Worm (Caenorhabditis elegans) whole organism, L4 larva: ENCODE data around the gene clec-169.

ENCODE experiments used
- T26A8.4 ChIP-seq: fragments of 200-800 bp; sonication (Bioruptor generic); IDR thresholded peaks from 2 replicates; pipeline ENCODE4 v1.3.6; 2022; ENCODE audit warnings: missing genetic modification characterization, missing compliant biosample characterization
- Y48G9A.11 ChIP-seq: fragments of 200-800 bp; sonication (Bioruptor generic); IDR thresholded peaks from 2 replicates; pipeline ENCODE4 v1.3.6; 2022; ENCODE audit warnings: missing genetic modification reagents, missing genetic modification characterization, missing compliant biosample characterization
- ZK546.5 ChIP-seq, 2 experiments: sonication (generic microtip); optimal IDR thresholded peaks; 2 replicates each; lab custom pipeline; 2017; ENCODE audit warnings: missing biosample characterization in 2 of 2, missing genetic modification characterization in 2 of 2
- aha-1 ChIP-seq: fragments of 150-350 bp; peaks from one replicate; lab custom pipeline; 2014; ENCODE audit warnings: missing biosample characterization, missing genetic modification characterization
- aly-2 ChIP-seq: sonication (generic microtip); optimal IDR thresholded peaks from 2 replicates; lab custom pipeline; 2018; ENCODE audit warnings: missing biosample characterization, missing genetic modification characterization
- arid-1 ChIP-seq: fragments of 200-800 bp; sonication (Bioruptor generic); conservative IDR thresholded peaks from 2 replicates; pipeline ENCODE4 v1.3.6; 2022; ENCODE audit warnings: missing genetic modification reagents, missing genetic modification characterization, missing compliant biosample characterization
- ceh-32 ChIP-seq: sonication (generic microtip); optimal IDR thresholded peaks from 2 replicates; lab custom pipeline; 2016; ENCODE audit warnings: mild to moderate bottlenecking, missing genetic modification characterization, missing compliant biosample characterization; ENCODE audit not compliant: poor library complexity
- ces-1 ChIP-seq: fragments of 150-350 bp; sonication (generic microtip); optimal IDR thresholded peaks from 4 replicates; lab custom pipeline; 2014; ENCODE audit warnings: missing biosample characterization, missing genetic modification reagents, missing genetic modification characterization
- cey-2 ChIP-seq: sonication (generic microtip); optimal IDR thresholded peaks from 3 replicates; lab custom pipeline; 2017; ENCODE audit warnings: missing genetic modification characterization, mild to moderate bottlenecking, missing compliant biosample characterization, antibody characterized with exemption, borderline replicate concordance; ENCODE audit not compliant: insufficient read depth
- dmd-6 ChIP-seq: fragments of 200-800 bp; sonication (Bioruptor generic); IDR thresholded peaks from 2 replicates; pipeline ENCODE4 v1.3.6; 2022; ENCODE audit warnings: missing genetic modification reagents, missing genetic modification characterization, missing compliant biosample characterization
- dve-1 ChIP-seq: sonication (generic microtip); optimal IDR thresholded peaks from 2 replicates; lab custom pipeline; 2017; ENCODE audit warnings: antibody characterized with exemption, mild to moderate bottlenecking, missing genetic modification characterization, missing compliant biosample characterization; ENCODE audit not compliant: insufficient read depth
- egl-27 ChIP-seq: sonication (generic microtip); optimal IDR thresholded peaks from 3 replicates; lab custom pipeline; 2017; ENCODE audit warnings: missing biosample characterization, missing genetic modification reagents, missing genetic modification characterization
- fos-1 ChIP-seq: fragments of 150-350 bp; optimal IDR thresholded peaks from 2 replicates; lab custom pipeline; 2014; ENCODE audit warnings: missing biosample characterization, missing genetic modification characterization
- gei-8 ChIP-seq: fragments of 200-800 bp; sonication (Bioruptor generic); optimal IDR thresholded peaks from 2 replicates; lab custom pipeline; 2018; ENCODE audit warnings: mild to moderate bottlenecking, missing genetic modification characterization, missing compliant biosample characterization
- hif-1 ChIP-seq, 2 experiments: sonication (generic microtip); optimal IDR thresholded peaks; 2 replicates each; lab custom pipeline; 2016 to 2017; ENCODE audit warnings: missing compliant biosample characterization in 2 of 2, missing genetic modification characterization in 2 of 2, missing genetic modification reagents in 2 of 2, missing genotype in 2 of 2, mild to moderate bottlenecking in 1 of 2
- hlh-30 ChIP-seq: sonication (generic microtip); optimal IDR thresholded peaks from 2 replicates; lab custom pipeline; 2017; ENCODE audit warnings: antibody characterized with exemption, mild to moderate bottlenecking, missing genetic modification characterization, missing compliant biosample characterization; ENCODE audit not compliant: insufficient read depth
- hmg-1.1 ChIP-seq: fragments of 200-800 bp; sonication (Bioruptor generic); IDR thresholded peaks from 2 replicates; pipeline ENCODE4 v1.3.6; 2022; ENCODE audit warnings: missing genetic modification reagents, missing genetic modification characterization, missing compliant biosample characterization
- lim-7 ChIP-seq: fragments of 200-800 bp; sonication (Bioruptor generic); IDR thresholded peaks from 2 replicates; pipeline ENCODE4 v1.3.6; 2022; ENCODE audit warnings: missing genetic modification characterization, missing compliant biosample characterization
- lin-1 ChIP-seq: fragments of 200-800 bp; sonication (Bioruptor generic); IDR thresholded peaks from 2 replicates; pipeline ENCODE4 v1.3.6; 2022; ENCODE audit warnings: missing genetic modification reagents, missing genetic modification characterization, missing compliant biosample characterization
- lin-13 ChIP-seq: fragments of 150-350 bp; optimal IDR thresholded peaks from 2 replicates; lab custom pipeline; 2014; ENCODE audit warnings: missing biosample characterization, missing genetic modification reagents, missing genetic modification characterization
- mdl-1 ChIP-seq, 2 experiments: fragments of 150-350 bp in 1 of 2; sonication (generic microtip) in 1 of 2; optimal IDR thresholded peaks; 2 replicates each; lab custom pipeline; 2014 to 2017; ENCODE audit warnings: missing biosample characterization in 2 of 2, missing genetic modification characterization in 2 of 2
- mep-1 ChIP-seq: fragments of 150-350 bp; sonication (generic microtip); optimal IDR thresholded peaks from 3 replicates; lab custom pipeline; 2014; ENCODE audit warnings: missing biosample characterization, missing genetic modification characterization
- mes-2 ChIP-seq: sonication (generic microtip); optimal IDR thresholded peaks from 2 replicates; lab custom pipeline; 2016; ENCODE audit warnings: missing genotype, mild to moderate bottlenecking, missing genetic modification characterization, missing compliant biosample characterization; ENCODE audit not compliant: poor library complexity, severe bottlenecking
- nhr-11 ChIP-seq: fragments of 150-350 bp; optimal IDR thresholded peaks from 2 replicates; lab custom pipeline; 2014; ENCODE audit warnings: missing biosample characterization, missing genetic modification characterization
- nhr-28 ChIP-seq: fragments of 150-350 bp; optimal IDR thresholded peaks from 2 replicates; lab custom pipeline; 2014; ENCODE audit warnings: missing biosample characterization, missing genetic modification characterization
- nhr-42 ChIP-seq: fragments of 200-800 bp; sonication (Bioruptor generic); IDR thresholded peaks from 2 replicates; pipeline ENCODE4 v1.3.6; 2022; ENCODE audit warnings: missing genetic modification characterization, missing compliant biosample characterization
- pha-4 ChIP-seq, 2 experiments: fragments of 150-350 bp in 1 of 2; fragments of 200-800 bp in 1 of 2; sonication (Bioruptor generic) in 1 of 2; IDR thresholded peaks in 1 of 2; optimal IDR thresholded peaks in 1 of 2; 2 replicates each; pipeline versions ENCODE4 v1.3.6 to Lab custom; 2014 to 2022; ENCODE audit warnings: missing genetic modification characterization in 2 of 2, missing genetic modification reagents in 2 of 2, missing biosample characterization in 1 of 2, missing compliant biosample characterization in 1 of 2
- pqm-1 ChIP-seq: sonication (generic microtip); optimal IDR thresholded peaks from 2 replicates; lab custom pipeline; 2017; ENCODE audit warnings: missing biosample characterization, missing genetic modification characterization
- rbr-2 ChIP-seq: sonication (generic microtip); optimal IDR thresholded peaks from 2 replicates; lab custom pipeline; 2016; ENCODE audit warnings: missing genotype, missing genetic modification characterization, missing compliant biosample characterization
- skn-1 ChIP-seq: fragments of 150-350 bp; optimal IDR thresholded peaks from 2 replicates; lab custom pipeline; 2014; ENCODE audit warnings: missing biosample characterization, missing genetic modification characterization
- spr-1 ChIP-seq: sonication (generic microtip); optimal IDR thresholded peaks from 2 replicates; lab custom pipeline; 2016; ENCODE audit warnings: mild to moderate bottlenecking, missing genetic modification characterization, missing compliant biosample characterization
- unc-62 ChIP-seq, 3 experiments: fragments of 150-350 bp in 1 of 3; sonication (generic microtip); optimal IDR thresholded peaks in 2 of 3; peaks in 1 of 3; 1 replicate in 1 of 3; 2 replicates in 2 of 3; lab custom pipeline; 2014 to 2017; ENCODE audit warnings: missing biosample characterization in 3 of 3, missing genetic modification characterization in 3 of 3, missing genetic modification reagents in 3 of 3, missing genotype in 1 of 3

clec-169 gene

DNA sequence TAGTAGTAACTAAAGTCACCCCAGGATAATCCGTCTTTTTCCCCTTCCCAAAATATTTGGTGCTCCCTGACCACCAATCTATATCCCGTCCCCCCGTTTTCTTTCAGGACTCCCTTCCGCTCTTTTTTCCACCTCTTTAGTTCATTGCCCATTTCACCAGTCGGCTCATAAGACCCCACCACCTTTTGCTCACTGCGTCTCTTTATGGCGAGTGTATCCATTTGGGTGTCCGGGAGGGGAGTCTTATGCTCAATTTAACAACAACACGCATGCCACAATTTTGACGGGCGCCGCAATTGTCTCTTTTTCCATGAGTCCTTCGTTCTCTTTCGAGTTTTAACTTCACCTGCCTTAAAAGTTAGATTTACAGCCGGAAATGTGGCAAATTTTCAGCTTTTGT, 47.9 kb upstream of the clec-169 start:
- TF ChIP-seq ceh-32 (tag; lab: Kevin White, UChicago) (no peak), lim-7 (GFP tag; lab: Robert Waterston, UW) (no peak), unc-62 (GFP tag; optimal IDR thresholded peaks at IDR 0.05 in 1 of 2; lab: Kevin White, UChicago) (peak in 1 of 2 experiments; percentile 45), unc-62 (tag; optimal IDR thresholded peaks at IDR 0.05; lab: Kevin White, UChicago) (no peak), lin-13 (GFP tag; lab: Kevin White, UChicago) (no peak), T26A8.4 (GFP tag; lab: Robert Waterston, UW) (no peak), egl-27 (tag; lab: Kevin White, UChicago) (no peak), nhr-28 (tag; lab: Kevin White, UChicago) (no peak), rbr-2 (tag; lab: Kevin White, UChicago) (peak; percentile 19), skn-1 (tag; lab: Kevin White, UChicago) (no peak), aha-1 (tag; lab: Kevin White, UChicago) (peak; percentile 15), gei-8 (GFP tag; lab: Kevin White, UChicago) (no peak), hlh-30 (tag; lab: Kevin White, UChicago) (peak; percentile 80), hif-1 (tag; optimal IDR thresholded peaks at IDR 0.05; lab: Kevin White, UChicago) (no peak), arid-1 (GFP tag; lab: Robert Waterston, UW) (no peak), spr-1 (tag; lab: Kevin White, UChicago) (no peak), pha-4 (GFP tag; IDR thresholded peaks at IDR 0.05; lab: Robert Waterston, UW) (no peak), pha-4 (tag; optimal IDR thresholded peaks at IDR 0.05; lab: Kevin White, UChicago) (no peak), mdl-1 (tag; optimal IDR thresholded peaks at IDR 0.05; lab: Kevin White, UChicago) (peak in 1 of 2 experiments; percentile 9), mes-2 (tag; lab: Kevin White, UChicago) (peak; percentile 25), nhr-42 (no peak), Y48G9A.11 (GFP tag; lab: Robert Waterston, UW) (no peak), lin-1 (GFP tag; lab: Robert Waterston, UW) (no peak), ces-1 (GFP tag; lab: Kevin White, UChicago) (no peak), pqm-1 (tag; lab: Kevin White, UChicago) (no peak), nhr-11 (tag; lab: Kevin White, UChicago) (peak; percentile 6), aly-2 (tag; lab: Kevin White, UChicago) (no peak), dve-1 (tag; lab: Kevin White, UChicago) (no peak), mep-1 (tag; lab: Kevin White, UChicago) (peak; percentile 30), fos-1 (tag; lab: Kevin White, UChicago) (no peak), hmg-1.1 (GFP tag; lab: Robert Waterston, UW) (no peak)

DNA sequence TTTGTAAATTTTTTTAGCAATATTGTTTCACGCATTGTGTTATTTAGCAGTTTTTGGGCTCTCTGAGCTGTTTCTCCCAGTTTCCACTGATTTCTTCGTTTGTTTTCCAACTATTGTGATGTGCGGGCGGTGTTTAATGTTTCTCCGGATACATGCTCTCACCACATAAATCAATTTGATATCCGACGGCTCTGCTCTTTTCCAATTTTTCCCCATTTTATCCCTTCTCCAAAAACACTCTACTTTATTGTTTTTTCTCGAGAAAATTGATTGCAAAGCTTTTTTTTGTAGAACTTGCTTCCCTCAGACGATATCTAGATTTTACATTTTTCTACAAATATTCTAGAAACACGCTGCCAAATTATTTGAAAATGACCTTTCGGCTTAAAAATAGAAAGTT, 45.6 kb upstream of the clec-169 start:
- TF ChIP-seq lim-7 (GFP tag; lab: Robert Waterston, UW) (no peak), cey-2 (tag; lab: Kevin White, UChicago) (no peak), aha-1 (tag; lab: Kevin White, UChicago) (peak; percentile 93)

DNA sequence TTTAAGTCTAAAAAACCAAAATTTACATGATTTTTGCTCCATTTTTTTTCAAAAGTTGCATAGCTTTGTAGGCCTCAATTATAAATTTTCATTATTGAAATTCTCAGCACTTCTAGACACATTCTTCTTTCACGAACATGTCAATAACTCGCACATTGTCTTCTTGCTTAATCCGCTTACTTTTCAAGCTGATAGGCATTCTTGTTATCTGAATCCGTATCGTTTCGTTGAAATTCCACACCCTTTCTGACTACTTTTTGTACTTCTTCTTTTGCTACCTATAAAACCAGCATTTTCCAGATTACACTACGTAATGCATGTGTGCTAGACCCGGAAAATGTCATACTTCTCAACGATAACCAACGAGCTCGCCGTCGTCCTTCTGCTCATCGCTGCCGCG, 44.8 kb upstream of the clec-169 start, which contains the start of gene W09G12.9:
W09G12.9 (plus strand) TSS at position 301 of the 400 bp plus-strand sequence.
- TF ChIP-seq dmd-6 (GFP tag; lab: Robert Waterston, UW) (peak; percentile 74), ZK546.5 (tag; optimal IDR thresholded peaks at IDR 0.05; lab: Kevin White, UChicago) (no peak)

DNA sequence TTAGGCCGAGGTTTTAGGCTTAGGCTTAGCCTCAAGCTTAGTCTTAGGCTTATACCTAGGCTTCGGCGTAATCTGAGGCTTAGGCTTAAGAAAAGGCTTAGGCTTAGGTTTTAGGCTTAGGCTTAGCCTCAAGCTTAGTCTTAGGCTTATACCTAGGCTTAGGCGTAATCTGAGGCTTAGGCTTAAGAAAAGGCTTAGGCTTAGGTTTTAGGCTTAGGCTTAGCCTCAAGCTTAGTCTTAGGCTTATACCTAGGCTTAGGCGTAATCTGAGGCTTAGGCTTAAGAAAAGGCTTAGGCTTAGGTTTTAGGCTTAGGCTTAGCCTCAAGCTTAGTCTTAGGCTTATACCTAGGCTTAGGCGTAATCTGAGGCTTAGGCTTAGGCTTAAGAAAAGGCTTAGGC, 43.9 kb upstream of the clec-169 start:
- 0 out of 2 replicates have a peak, but pooled peaks have one; percentile 24 for TF ChIP-seq T26A8.4 (GFP tag; lab: Robert Waterston, UW)
- TF ChIP-seq, all 104 proteins: peak for 1; not testable (repeated sequence) for 103
